Worm (Caenorhabditis elegans) whole organism, young adult: ENCODE results near the gene C05C9.2.

Source experiments
- B0336.3 ChIP-seq: fragments of 200-800 bp; sonication (Bioruptor generic); IDR thresholded peaks from 2 replicates; pipeline ENCODE4 v1.3.6; 2022; ENCODE audit warnings: missing genetic modification characterization, missing compliant biosample characterization
- F23B12.7 ChIP-seq: sonication (generic microtip); optimal IDR thresholded peaks from 2 replicates; lab custom pipeline; 2017; ENCODE audit warnings: missing genetic modification characterization, mild to moderate bottlenecking, missing compliant biosample characterization, antibody characterized with exemption, moderate library complexity; ENCODE audit not compliant: insufficient read depth
- F55B11.4 ChIP-seq: sonication (generic microtip); optimal IDR thresholded peaks from 2 replicates; lab custom pipeline; 2016; ENCODE audit warnings: missing compliant biosample characterization, missing genetic modification characterization, borderline replicate concordance; ENCODE audit not compliant: insufficient read depth
- K11D2.4 ChIP-seq: fragments of 200-800 bp; sonication (Bioruptor generic); IDR thresholded peaks from 2 replicates; pipeline ENCODE4 v1.3.6; 2022; ENCODE audit warnings: missing genetic modification reagents, missing genetic modification characterization, missing compliant biosample characterization
- K12H6.12 ChIP-seq: fragments of 200-800 bp; sonication (Bioruptor generic); optimal IDR thresholded peaks from 2 replicates; lab custom pipeline; 2018; ENCODE audit warnings: mild to moderate bottlenecking, missing genetic modification characterization, missing compliant biosample characterization
- T07F8.4 ChIP-seq: sonication (generic microtip); optimal IDR thresholded peaks from 2 replicates; lab custom pipeline; 2016; ENCODE audit warnings: mild to moderate bottlenecking, missing genetic modification characterization, moderate library complexity, missing compliant biosample characterization
- Y53F4B.3 ChIP-seq: fragments of 200-800 bp; sonication (Bioruptor generic); IDR thresholded peaks from 2 replicates; pipeline ENCODE4 v1.3.6; 2022; ENCODE audit warnings: missing genetic modification reagents, missing genetic modification characterization, missing compliant biosample characterization
- Y53G8AR.9 ChIP-seq: fragments of 200-800 bp; sonication (Bioruptor generic); conservative IDR thresholded peaks from 2 replicates; pipeline ENCODE4 v1.3.6; 2022; ENCODE audit warnings: missing genetic modification reagents, missing genetic modification characterization, missing compliant biosample characterization
- ama-1 ChIP-seq, 3 experiments: fragments of 150-350 bp in 1 of 3; sonication (generic microtip) in 2 of 3; optimal IDR thresholded peaks; 2 replicates each; lab custom pipeline; 2014 to 2018; ENCODE audit warnings: missing biosample characterization in 2 of 3, missing genetic modification characterization in 2 of 3, missing genetic modification reagents in 2 of 3
- aptf-2 ChIP-seq: fragments of 200-800 bp; sonication (Bioruptor generic); conservative IDR thresholded peaks from 2 replicates; pipeline ENCODE4 v1.3.6; 2022; ENCODE audit warnings: missing genetic modification reagents, missing genetic modification characterization, missing compliant biosample characterization
- atf-7 ChIP-seq: sonication (generic microtip); optimal IDR thresholded peaks from 2 replicates; lab custom pipeline; 2017; ENCODE audit warnings: mild to moderate bottlenecking, missing genetic modification characterization, missing compliant biosample characterization
- attf-3 ChIP-seq: fragments of 200-800 bp; sonication (Bioruptor generic); conservative IDR thresholded peaks from 2 replicates; pipeline ENCODE4 v1.3.6; 2022; ENCODE audit warnings: missing genetic modification reagents, missing genetic modification characterization, missing compliant biosample characterization
- attf-5 ChIP-seq: fragments of 200-800 bp; sonication (Bioruptor generic); optimal IDR thresholded peaks from 2 replicates; lab custom pipeline; 2018; ENCODE audit warnings: mild to moderate bottlenecking, missing genetic modification characterization, missing compliant biosample characterization
- attf-6 ChIP-seq: fragments of 200-800 bp; sonication (Bioruptor generic); IDR thresholded peaks from 2 replicates; pipeline ENCODE4 v1.3.6; 2022; ENCODE audit warnings: missing genetic modification reagents, missing genetic modification characterization, missing compliant biosample characterization
- bed-2 ChIP-seq: fragments of 200-800 bp; sonication (Bioruptor generic); IDR thresholded peaks from 2 replicates; pipeline ENCODE4 v1.3.6; 2022; ENCODE audit warnings: missing genetic modification reagents, missing genetic modification characterization, missing compliant biosample characterization
- ceh-100 ChIP-seq: fragments of 200-800 bp; sonication (Bioruptor generic); IDR thresholded peaks from 2 replicates; pipeline ENCODE4 v1.3.6; 2022; ENCODE audit warnings: missing genetic modification reagents, missing genetic modification characterization, missing compliant biosample characterization
- die-1 ChIP-seq: sonication (generic microtip); optimal IDR thresholded peaks from 2 replicates; lab custom pipeline; 2016; ENCODE audit warnings: missing genotype, mild to moderate bottlenecking, missing genetic modification characterization, missing compliant biosample characterization
- dpl-1 ChIP-seq: fragments of 150-350 bp; optimal IDR thresholded peaks from 2 replicates; lab custom pipeline; 2014; ENCODE audit warnings: missing biosample characterization, missing genetic modification reagents, missing genetic modification characterization
- efl-1 ChIP-seq: fragments of 150-350 bp; optimal IDR thresholded peaks from 2 replicates; lab custom pipeline; 2014; ENCODE audit warnings: missing biosample characterization, missing genetic modification reagents, missing genetic modification characterization
- egl-18 ChIP-seq: fragments of 200-800 bp; sonication (Bioruptor generic); IDR thresholded peaks from 2 replicates; pipeline ENCODE4 v1.3.6; 2022; ENCODE audit warnings: missing genetic modification reagents, missing genetic modification characterization, missing compliant biosample characterization
- ekl-4 ChIP-seq: fragments of 200-800 bp; sonication (Bioruptor generic); IDR thresholded peaks from 2 replicates; pipeline ENCODE4 v1.3.6; 2022; ENCODE audit warnings: missing genetic modification reagents, missing genetic modification characterization, missing compliant biosample characterization
- him-1 ChIP-seq: sonication (generic microtip); optimal IDR thresholded peaks from 2 replicates; lab custom pipeline; 2016; ENCODE audit warnings: missing genotype, missing genetic modification reagents, missing genetic modification characterization, missing compliant biosample characterization
- hmg-1.2 ChIP-seq: fragments of 200-800 bp; sonication (Bioruptor generic); IDR thresholded peaks from 2 replicates; pipeline ENCODE4 v1.3.6; 2022; ENCODE audit warnings: missing genetic modification reagents, missing genetic modification characterization, missing compliant biosample characterization
- lag-1 ChIP-seq: fragments of 200-800 bp; sonication (Bioruptor generic); IDR thresholded peaks from 2 replicates; pipeline ENCODE4 v1.3.6; 2022; ENCODE audit warnings: missing genetic modification reagents, missing genetic modification characterization, missing compliant biosample characterization
- lin-35 ChIP-seq, 3 experiments: fragments of 150-350 bp in 2 of 3; sonication (generic microtip) in 1 of 3; optimal IDR thresholded peaks; 2 replicates each; lab custom pipeline; 2014 to 2018; ENCODE audit warnings: missing biosample characterization in 3 of 3, missing genetic modification characterization in 3 of 3, missing genetic modification reagents in 3 of 3
- lir-1 ChIP-seq: fragments of 200-800 bp; sonication (Bioruptor generic); conservative IDR thresholded peaks from 2 replicates; pipeline ENCODE4 v1.3.6; 2022; ENCODE audit warnings: missing genetic modification reagents, missing genetic modification characterization, missing compliant biosample characterization
- lsl-1 ChIP-seq: fragments of 200-800 bp; sonication (Bioruptor generic); optimal IDR thresholded peaks from 2 replicates; lab custom pipeline; 2018; ENCODE audit warnings: mild to moderate bottlenecking, missing genetic modification characterization, moderate library complexity, missing compliant biosample characterization
- madf-6 ChIP-seq: fragments of 200-800 bp; sonication (Bioruptor generic); IDR thresholded peaks from 2 replicates; pipeline ENCODE4 v1.3.6; 2022; ENCODE audit warnings: missing genetic modification reagents, missing genetic modification characterization, missing compliant biosample characterization
- mcd-1 ChIP-seq: fragments of 200-800 bp; sonication (Bioruptor generic); IDR thresholded peaks from 2 replicates; pipeline ENCODE4 v1.3.6; 2022; ENCODE audit warnings: missing genetic modification reagents, missing genetic modification characterization, missing compliant biosample characterization
- mes-4 ChIP-seq: sonication (generic microtip); optimal IDR thresholded peaks from 2 replicates; lab custom pipeline; 2016; ENCODE audit warnings: missing genotype, missing genetic modification characterization, missing compliant biosample characterization
- nhr-120 ChIP-seq: fragments of 200-800 bp; sonication (Bioruptor generic); IDR thresholded peaks from 2 replicates; pipeline ENCODE4 v1.3.6; 2022; ENCODE audit warnings: missing genetic modification characterization, missing compliant biosample characterization
- nhr-80 ChIP-seq: sonication (generic microtip); optimal IDR thresholded peaks from 2 replicates; lab custom pipeline; 2016; ENCODE audit warnings: missing genetic modification characterization, missing compliant biosample characterization
- nhr-90 ChIP-seq: sonication (generic microtip); optimal IDR thresholded peaks from 2 replicates; lab custom pipeline; 2016; ENCODE audit warnings: missing genotype, mild to moderate bottlenecking, missing genetic modification characterization, missing compliant biosample characterization
- snpc-4 ChIP-seq, 5 experiments: fragments of 150-350 bp in 1 of 5; sonication (generic microtip) in 4 of 5; optimal IDR thresholded peaks; 2 replicates each; lab custom pipeline; 2014 to 2018; ENCODE audit warnings: missing genetic modification characterization in 5 of 5, missing biosample characterization in 3 of 5, antibody characterized with exemption in 2 of 5, mild to moderate bottlenecking in 2 of 5, missing compliant biosample characterization in 2 of 5, missing genotype in 2 of 5, moderate library complexity in 2 of 5, missing genetic modification reagents in 1 of 5
- tbp1 ChIP-seq: fragments of 200-800 bp; sonication (Bioruptor generic); optimal IDR thresholded peaks from 2 replicates; lab custom pipeline; 2018; ENCODE audit warnings: mild to moderate bottlenecking, missing genetic modification characterization, missing compliant biosample characterization
- tlf-1 ChIP-seq: fragments of 200-800 bp; sonication (Bioruptor generic); optimal IDR thresholded peaks from 2 replicates; lab custom pipeline; 2018; ENCODE audit warnings: mild to moderate bottlenecking, missing genetic modification characterization, missing compliant biosample characterization
- ztf-22 ChIP-seq: fragments of 200-800 bp; sonication (Bioruptor generic); optimal IDR thresholded peaks from 2 replicates; lab custom pipeline; 2018; ENCODE audit warnings: mild to moderate bottlenecking, missing genetic modification characterization, moderate library complexity, missing compliant biosample characterization
- ztf-25 ChIP-seq: fragments of 200-800 bp; sonication (Bioruptor generic); IDR thresholded peaks from 2 replicates; pipeline ENCODE4 v1.3.6; 2022; ENCODE audit warnings: missing genetic modification reagents, missing genetic modification characterization, missing compliant biosample characterization

C05C9.2 gene

ce11 chrX:11116723-11117122, 36.1 kb upstream of the C05C9.2 start, which contains the start of gene nlp-66 (continued):
- no peak for TF ChIP-seq lin-35 (GFP tag; optimal IDR thresholded peaks at IDR 0.05; lab: Kevin White, UChicago)
- no peak for TF ChIP-seq B0336.3 (GFP tag; lab: Robert Waterston, UW)
- TF ChIP-seq nhr-120 (GFP tag; lab: Robert Waterston, UW), result no peak
- no peak for TF ChIP-seq egl-18 (GFP tag; lab: Robert Waterston, UW)
- TF ChIP-seq, all 124 proteins: peak for 0

ce11 chrX:11120808-11121207, 32.1 kb upstream of the C05C9.2 start, which contains the start of gene R08B4.3:
Gene R08B4.3 (minus strand): TSS chrX:11121005.
- no peak for TF ChIP-seq tlf-1
- peak; percentile 70 for TF ChIP-seq attf-3

DNA sequence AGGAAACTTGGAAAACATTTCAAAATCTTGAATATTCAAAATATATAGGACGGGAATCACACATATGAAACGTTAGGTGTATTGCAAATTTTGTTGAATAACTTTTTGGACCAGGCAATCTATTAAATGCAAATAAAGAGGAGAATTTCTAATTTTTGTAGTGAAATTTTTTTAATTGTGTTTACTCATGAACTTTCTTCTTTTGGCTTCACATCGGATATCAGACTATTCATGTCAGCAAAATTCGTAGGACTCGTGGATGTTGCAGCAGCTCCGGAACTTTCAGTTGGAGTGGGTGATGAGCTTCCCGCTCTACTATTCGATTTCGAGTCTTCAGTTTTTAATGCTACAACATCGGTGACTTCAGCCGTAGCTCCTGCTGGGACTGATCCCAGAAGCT, 30.5 kb upstream of the C05C9.2 start:
- TF ChIP-seq attf-6 (no peak), K12H6.12 (tag; lab: Kevin White, UChicago) (no peak), ceh-100 (no peak), Y53G8AR.9 (GFP tag; lab: Robert Waterston, UW) (no peak), bed-2 (GFP tag; lab: Robert Waterston, UW) (no peak), F55B11.4 (tag; lab: Kevin White, UChicago) (no peak), madf-6 (GFP tag; lab: Robert Waterston, UW) (no peak), T07F8.4 (no peak), hmg-1.2 (no peak), nhr-80 (tag; lab: Kevin White, UChicago) (no peak), mes-4 (no peak), F23B12.7 (tag; lab: Kevin White, UChicago) (no peak), mcd-1 (no peak), tbp1 (GFP tag; lab: Kevin White, UChicago) (no peak), snpc-4 (GFP tag; optimal IDR thresholded peaks at IDR 0.05; lab: Kevin White, UChicago) (no peak), snpc-4 (tag; optimal IDR thresholded peaks at IDR 0.05; lab: Kevin White, UChicago) (no peak), ama-1 (optimal IDR thresholded peaks at IDR 0.05; lab: Kevin White, UChicago) (no peak), ama-1 (GFP tag; optimal IDR thresholded peaks at IDR 0.05; lab: Kevin White, UChicago) (no peak), die-1 (no peak), dpl-1 (GFP tag; lab: Kevin White, UChicago) (no peak)

- TF ChIP-seq atf-7 (tag; lab: Kevin White, UChicago) (no peak), mcd-1 (no peak), attf-5 (GFP tag; lab: Kevin White, UChicago) (no peak), attf-3 (no peak), ekl-4 (GFP tag; lab: Robert Waterston, UW) (no peak), ztf-25 (GFP tag; lab: Robert Waterston, UW) (no peak), lsl-1 (GFP tag; lab: Kevin White, UChicago) (no peak), Y53F4B.3 (GFP tag; lab: Robert Waterston, UW) (no peak), efl-1 (GFP tag; lab: Kevin White, UChicago) (no peak), K11D2.4 (GFP tag; lab: Robert Waterston, UW) (no peak), madf-6 (GFP tag; lab: Robert Waterston, UW) (no peak), nhr-90 (no peak), lag-1 (GFP tag; lab: Robert Waterston, UW) (no peak), aptf-2 (GFP tag; lab: Robert Waterston, UW) (no peak), lir-1 (no peak), him-1 (no peak), ztf-22 (no peak)
Measured at ce11 chrX:11123998-11124397, 28.9 kb upstream of the C05C9.2 start.
